Worm (Caenorhabditis elegans) whole organism, young adult: ENCODE results near the gene skr-5.
A peak's percentile ranks its signal among the peaks of the same experiment; 100 is the strongest.

Experiments
- B0261.1 ChIP-seq: sonication (generic microtip); optimal IDR thresholded peaks from 2 replicates; lab custom pipeline; 2016; ENCODE audit warnings: mild to moderate bottlenecking, missing genetic modification characterization, moderate library complexity, missing compliant biosample characterization
- D2030.7 ChIP-seq: fragments of 200-800 bp; sonication (Bioruptor generic); IDR thresholded peaks from 2 replicates; pipeline ENCODE4 v1.3.6; 2022; ENCODE audit warnings: missing genetic modification reagents, missing genetic modification characterization, missing compliant biosample characterization
- F22D6.2 ChIP-seq: sonication (generic microtip); optimal IDR thresholded peaks from 2 replicates; lab custom pipeline; 2016; ENCODE audit warnings: mild to moderate bottlenecking, missing genetic modification characterization, missing compliant biosample characterization
- F52B5.7 ChIP-seq: sonication (generic microtip); optimal IDR thresholded peaks from 2 replicates; lab custom pipeline; 2016; ENCODE audit warnings: mild to moderate bottlenecking, missing genetic modification characterization, missing compliant biosample characterization
- K12H6.12 ChIP-seq: fragments of 200-800 bp; sonication (Bioruptor generic); optimal IDR thresholded peaks from 2 replicates; lab custom pipeline; 2018; ENCODE audit warnings: mild to moderate bottlenecking, missing genetic modification characterization, missing compliant biosample characterization
- T07F8.4 ChIP-seq: sonication (generic microtip); optimal IDR thresholded peaks from 2 replicates; lab custom pipeline; 2016; ENCODE audit warnings: mild to moderate bottlenecking, missing genetic modification characterization, moderate library complexity, missing compliant biosample characterization
- T26A5.8 ChIP-seq: sonication (generic microtip); optimal IDR thresholded peaks from 2 replicates; lab custom pipeline; 2016; ENCODE audit warnings: missing genetic modification characterization, missing compliant biosample characterization
- Y67H2A.10 ChIP-seq: fragments of 200-800 bp; sonication (Bioruptor generic); conservative IDR thresholded peaks from 2 replicates; pipeline ENCODE4 v1.3.6; 2022; ENCODE audit warnings: missing genetic modification reagents, missing genetic modification characterization, missing compliant biosample characterization
- akir-1 ChIP-seq: fragments of 200-800 bp; sonication (Bioruptor generic); optimal IDR thresholded peaks from 2 replicates; lab custom pipeline; 2018; ENCODE audit warnings: mild to moderate bottlenecking, missing genetic modification characterization, moderate library complexity, missing compliant biosample characterization
- atf-7 ChIP-seq: sonication (generic microtip); optimal IDR thresholded peaks from 2 replicates; lab custom pipeline; 2017; ENCODE audit warnings: mild to moderate bottlenecking, missing genetic modification characterization, missing compliant biosample characterization
- attf-3 ChIP-seq: fragments of 200-800 bp; sonication (Bioruptor generic); conservative IDR thresholded peaks from 2 replicates; pipeline ENCODE4 v1.3.6; 2022; ENCODE audit warnings: missing genetic modification reagents, missing genetic modification characterization, missing compliant biosample characterization
- attf-5 ChIP-seq: fragments of 200-800 bp; sonication (Bioruptor generic); optimal IDR thresholded peaks from 2 replicates; lab custom pipeline; 2018; ENCODE audit warnings: mild to moderate bottlenecking, missing genetic modification characterization, missing compliant biosample characterization
- attf-6 ChIP-seq: fragments of 200-800 bp; sonication (Bioruptor generic); IDR thresholded peaks from 2 replicates; pipeline ENCODE4 v1.3.6; 2022; ENCODE audit warnings: missing genetic modification reagents, missing genetic modification characterization, missing compliant biosample characterization
- bed-1 ChIP-seq: fragments of 200-800 bp; sonication (Bioruptor generic); IDR thresholded peaks from 2 replicates; pipeline ENCODE4 v1.3.6; 2022; ENCODE audit warnings: missing genetic modification reagents, missing genetic modification characterization, missing compliant biosample characterization
- ccch-3 ChIP-seq: fragments of 200-800 bp; sonication (Bioruptor generic); optimal IDR thresholded peaks from 2 replicates; lab custom pipeline; 2018; ENCODE audit warnings: mild to moderate bottlenecking, missing genetic modification characterization, missing compliant biosample characterization
- ceh-100 ChIP-seq: fragments of 200-800 bp; sonication (Bioruptor generic); IDR thresholded peaks from 2 replicates; pipeline ENCODE4 v1.3.6; 2022; ENCODE audit warnings: missing genetic modification reagents, missing genetic modification characterization, missing compliant biosample characterization
- ceh-79 ChIP-seq: sonication (generic microtip); optimal IDR thresholded peaks from 2 replicates; lab custom pipeline; 2017; ENCODE audit warnings: mild to moderate bottlenecking, missing genetic modification characterization, missing compliant biosample characterization
- die-1 ChIP-seq: sonication (generic microtip); optimal IDR thresholded peaks from 2 replicates; lab custom pipeline; 2016; ENCODE audit warnings: missing genotype, mild to moderate bottlenecking, missing genetic modification characterization, missing compliant biosample characterization
- efl-1 ChIP-seq: fragments of 150-350 bp; optimal IDR thresholded peaks from 2 replicates; lab custom pipeline; 2014; ENCODE audit warnings: missing biosample characterization, missing genetic modification reagents, missing genetic modification characterization
- egrh-3 ChIP-seq: fragments of 200-800 bp; sonication (Bioruptor generic); IDR thresholded peaks from 2 replicates; pipeline ENCODE4 v1.3.6; 2022; ENCODE audit warnings: missing genetic modification reagents, missing genetic modification characterization, missing compliant biosample characterization
- gei-17 ChIP-seq: fragments of 200-800 bp; sonication (Bioruptor generic); optimal IDR thresholded peaks from 2 replicates; lab custom pipeline; 2018; ENCODE audit warnings: mild to moderate bottlenecking, missing genetic modification characterization, missing compliant biosample characterization
- hrde-1 ChIP-seq: sonication (generic microtip); optimal IDR thresholded peaks from 2 replicates; lab custom pipeline; 2016; ENCODE audit warnings: missing genetic modification characterization, mild to moderate bottlenecking, missing compliant biosample characterization, moderate library complexity, missing genotype, missing genetic modification reagents, borderline replicate concordance
- lag-1 ChIP-seq: fragments of 200-800 bp; sonication (Bioruptor generic); IDR thresholded peaks from 2 replicates; pipeline ENCODE4 v1.3.6; 2022; ENCODE audit warnings: missing genetic modification reagents, missing genetic modification characterization, missing compliant biosample characterization
- lsy-27 ChIP-seq: sonication (generic microtip); optimal IDR thresholded peaks from 2 replicates; lab custom pipeline; 2017; ENCODE audit warnings: missing genetic modification characterization, mild to moderate bottlenecking, missing compliant biosample characterization, antibody characterized with exemption, missing genotype, borderline replicate concordance; ENCODE audit not compliant: insufficient read depth
- madf-6 ChIP-seq: fragments of 200-800 bp; sonication (Bioruptor generic); IDR thresholded peaks from 2 replicates; pipeline ENCODE4 v1.3.6; 2022; ENCODE audit warnings: missing genetic modification reagents, missing genetic modification characterization, missing compliant biosample characterization
- madf-8 ChIP-seq: fragments of 200-800 bp; sonication (Bioruptor generic); conservative IDR thresholded peaks from 2 replicates; pipeline ENCODE4 v1.3.6; 2022; ENCODE audit warnings: missing genetic modification reagents, missing genetic modification characterization, missing compliant biosample characterization
- nfya-1 ChIP-seq: sonication (generic microtip); optimal IDR thresholded peaks from 2 replicates; lab custom pipeline; 2017; ENCODE audit warnings: antibody characterized with exemption, missing compliant biosample characterization, missing genetic modification characterization, borderline replicate concordance; ENCODE audit not compliant: insufficient read depth
- nhr-80 ChIP-seq: sonication (generic microtip); optimal IDR thresholded peaks from 2 replicates; lab custom pipeline; 2016; ENCODE audit warnings: missing genetic modification characterization, missing compliant biosample characterization
- rcor-1 ChIP-seq: fragments of 200-800 bp; sonication (Bioruptor generic); IDR thresholded peaks from 2 replicates; pipeline ENCODE4 v1.3.6; 2022; ENCODE audit warnings: missing genetic modification reagents, missing genetic modification characterization, missing compliant biosample characterization
- rpc-1 ChIP-seq, 2 experiments: fragments of 150-350 bp in 1 of 2; sonication (generic microtip) in 1 of 2; optimal IDR thresholded peaks; 2 replicates each; lab custom pipeline; 2014 to 2018; ENCODE audit warnings: missing biosample characterization in 1 of 2, missing genetic modification characterization in 1 of 2, missing genetic modification reagents in 1 of 2, missing genotype in 1 of 2
- snpc-1.1 ChIP-seq: sonication (generic microtip); optimal IDR thresholded peaks from 2 replicates; lab custom pipeline; 2017; ENCODE audit warnings: missing genetic modification characterization, mild to moderate bottlenecking, missing compliant biosample characterization, antibody characterized with exemption, moderate library complexity, missing genotype, missing genetic modification reagents; ENCODE audit not compliant: insufficient read depth
- snpc-4 ChIP-seq, 5 experiments: fragments of 150-350 bp in 1 of 5; sonication (generic microtip) in 4 of 5; optimal IDR thresholded peaks; 2 replicates each; lab custom pipeline; 2014 to 2018; ENCODE audit warnings: missing genetic modification characterization in 5 of 5, missing biosample characterization in 3 of 5, antibody characterized with exemption in 2 of 5, mild to moderate bottlenecking in 2 of 5, missing compliant biosample characterization in 2 of 5, missing genotype in 2 of 5, moderate library complexity in 2 of 5, missing genetic modification reagents in 1 of 5
- sptf-2 ChIP-seq: fragments of 200-800 bp; sonication (Bioruptor generic); optimal IDR thresholded peaks from 2 replicates; lab custom pipeline; 2018; ENCODE audit warnings: mild to moderate bottlenecking, missing genetic modification characterization, missing compliant biosample characterization
- tbx-9 ChIP-seq: sonication (generic microtip); optimal IDR thresholded peaks from 2 replicates; lab custom pipeline; 2016; ENCODE audit warnings: borderline replicate concordance, missing genetic modification characterization, inconsistent platforms, missing compliant biosample characterization
- unc-62 ChIP-seq: fragments of 150-350 bp; optimal IDR thresholded peaks from 2 replicates; lab custom pipeline; 2014; ENCODE audit warnings: missing biosample characterization, missing genetic modification reagents, missing genetic modification characterization
- zfh-2 ChIP-seq: fragments of 200-800 bp; sonication (Bioruptor generic); conservative IDR thresholded peaks from 2 replicates; pipeline ENCODE4 v1.3.6; 2022; ENCODE audit warnings: missing genetic modification reagents, missing genetic modification characterization, missing compliant biosample characterization
- ztf-18 ChIP-seq: sonication (generic microtip); optimal IDR thresholded peaks from 2 replicates; lab custom pipeline; 2016; ENCODE audit warnings: missing genotype, mild to moderate bottlenecking, missing genetic modification characterization, missing compliant biosample characterization
- ztf-26 ChIP-seq: sonication (generic microtip); optimal IDR thresholded peaks from 2 replicates; lab custom pipeline; 2017; ENCODE audit warnings: missing genetic modification characterization, missing compliant biosample characterization
- ztf-3 ChIP-seq: fragments of 200-800 bp; sonication (Bioruptor generic); optimal IDR thresholded peaks from 2 replicates; lab custom pipeline; 2018; ENCODE audit warnings: mild to moderate bottlenecking, missing genetic modification characterization, missing compliant biosample characterization

Gene skr-5

DNA sequence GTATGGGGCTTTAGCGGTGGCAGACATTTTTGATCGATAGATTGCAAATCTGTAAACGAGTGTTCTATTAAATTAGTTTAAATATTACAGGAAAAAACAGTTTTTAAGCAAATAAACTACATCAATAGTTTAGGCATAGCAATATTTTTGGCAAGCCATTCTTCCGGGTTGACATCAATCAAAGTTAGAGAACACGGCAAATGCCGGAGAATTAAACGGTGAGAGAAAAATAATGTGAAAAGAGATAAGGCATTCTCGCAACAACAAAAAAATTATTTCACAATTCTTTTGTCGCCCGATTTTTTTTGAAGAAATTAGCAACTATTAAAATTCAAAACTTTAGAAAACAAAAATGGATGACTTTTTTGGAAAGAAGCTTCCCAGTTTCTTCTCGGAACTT, 2.8 kb upstream of the skr-5 start, which contains the start of the genes fbxa-188 and fbxa-189:
Gene fbxa-188 (minus strand): TSS at position 51 of the 400 bp plus-strand sequence.
Gene fbxa-189 (plus strand): TSS at position 339 of the 400 bp plus-strand sequence.
- TF ChIP-seq B0261.1 (tag; lab: Kevin White, UChicago), result no peak
- TF ChIP-seq Y67H2A.10, result no peak
- no peak for TF ChIP-seq die-1 (tag; lab: Kevin White, UChicago)
- no peak for TF ChIP-seq rcor-1
- no peak for TF ChIP-seq attf-6 (GFP tag; lab: Robert Waterston, UW)
- peak; percentile 24 for TF ChIP-seq nhr-80 (tag; lab: Kevin White, UChicago)
- no peak for TF ChIP-seq lsy-27 (tag; lab: Kevin White, UChicago)
- TF ChIP-seq, all 124 proteins: peak for 1

DNA sequence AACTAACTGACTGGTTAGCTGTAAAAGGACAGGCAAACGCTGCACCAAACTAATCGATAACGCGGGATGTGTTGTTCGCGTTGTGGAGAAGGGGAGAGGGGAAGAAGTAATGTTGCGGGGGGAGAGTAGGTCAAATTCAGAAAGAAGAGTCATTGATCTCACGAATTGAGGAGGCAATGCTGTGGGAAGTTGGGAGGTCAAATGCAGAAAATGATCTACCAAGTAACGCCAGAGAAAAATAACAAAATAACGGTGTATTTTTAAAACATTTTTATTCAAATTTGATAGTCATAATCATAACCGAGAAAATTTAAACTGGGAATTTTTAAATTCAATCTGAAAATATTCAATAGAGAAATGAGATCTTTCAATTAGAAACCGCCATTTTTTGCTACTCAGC, 2.4 kb downstream of the skr-5 start, which contains the start of gene lsy-27:
Gene lsy-27 (minus strand): TSS at position 101 of the 400 bp plus-strand sequence.
- TF ChIP-seq lag-1 (GFP tag; lab: Robert Waterston, UW) (no peak), madf-6 (peak; percentile 45; the same call in 1 of the 2 replicates), efl-1 (GFP tag; lab: Kevin White, UChicago) (peak; percentile 14), ccch-3 (GFP tag; lab: Kevin White, UChicago) (no peak), sptf-2 (GFP tag; lab: Kevin White, UChicago) (no peak)

DNA sequence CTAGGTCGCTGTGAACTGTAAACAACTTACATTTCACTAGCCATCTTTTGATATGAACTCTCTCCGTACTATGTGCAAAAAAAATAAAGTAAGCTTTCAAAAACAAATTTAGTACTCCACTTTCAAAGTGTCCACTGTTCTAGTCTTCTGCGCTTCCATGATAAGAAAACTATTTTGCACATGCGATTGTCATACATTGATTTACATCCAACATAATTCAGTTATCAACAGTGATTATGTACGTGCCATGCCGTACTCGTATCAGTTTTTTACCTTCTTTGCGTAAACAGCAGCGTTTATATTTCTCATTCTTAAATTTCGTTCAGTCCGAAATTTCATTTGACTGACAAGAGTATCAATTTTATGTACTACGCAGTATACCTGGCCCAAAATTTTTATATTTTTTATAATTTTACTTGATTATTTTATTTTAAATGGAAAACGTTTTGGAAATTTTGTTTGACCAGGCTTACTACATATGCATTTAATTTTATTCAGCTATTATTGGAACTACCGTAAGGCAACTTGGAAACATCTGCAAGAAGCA, 5.2 kb downstream of the skr-5 start, which contains the start of the genes fbxa-134 and F47H4.2:
Gene fbxa-134 (minus strand): TSS at position 44 of the 547 bp plus-strand sequence.
Gene F47H4.2 (plus strand): TSS at position 497 of the 547 bp plus-strand sequence.
- TF ChIP-seq T07F8.4 (tag; lab: Kevin White, UChicago) (no peak), attf-5 (peak; percentile 11), F52B5.7 (tag; lab: Kevin White, UChicago) (no peak), snpc-4 (GFP tag; optimal IDR thresholded peaks at IDR 0.05; lab: Kevin White, UChicago) (no peak), snpc-4 (tag; optimal IDR thresholded peaks at IDR 0.05; lab: Kevin White, UChicago) (peak in 1 of 4 experiments; percentile 53), atf-7 (tag; lab: Kevin White, UChicago) (no peak), T26A5.8 (tag; lab: Kevin White, UChicago) (no peak), bed-1 (no peak), gei-17 (GFP tag; lab: Kevin White, UChicago) (no peak), ztf-26 (tag; lab: Kevin White, UChicago) (no peak), tbx-9 (tag; lab: Kevin White, UChicago) (no peak), rpc-1 (optimal IDR thresholded peaks at IDR 0.05; lab: Kevin White, UChicago) (no peak), rpc-1 (tag; optimal IDR thresholded peaks at IDR 0.05; lab: Kevin White, UChicago) (no peak), attf-3 (no peak), nhr-80 (tag; lab: Kevin White, UChicago) (peak; percentile 69)

DNA sequence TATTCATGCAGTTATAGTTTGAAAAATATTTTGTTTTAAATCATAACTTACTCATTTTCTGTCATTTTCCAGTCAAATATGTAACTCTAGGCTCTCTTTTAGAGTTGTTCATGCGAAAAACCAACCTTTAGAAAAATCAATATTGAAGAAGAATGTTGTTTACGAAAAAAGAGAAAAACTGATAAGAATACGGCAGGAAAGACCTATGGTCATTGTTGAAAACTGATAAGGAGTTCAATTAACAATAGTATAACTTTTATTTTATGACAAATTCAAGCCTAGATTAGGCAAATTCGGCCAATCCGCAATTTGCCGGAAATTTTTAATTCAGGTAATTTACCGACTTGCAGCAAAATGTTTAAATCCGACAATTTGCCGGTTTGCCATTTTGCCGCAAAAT, 28.9 kb downstream of the skr-5 start, which contains the start of gene Y20C6A.1:
Gene Y20C6A.1 (minus strand): TSS at position 107 of the 400 bp plus-strand sequence.
- TF ChIP-seq snpc-1.1 (tag; lab: Kevin White, UChicago), result no peak
- no peak for TF ChIP-seq akir-1 (GFP tag; lab: Kevin White, UChicago)
- TF ChIP-seq madf-8 (GFP tag; lab: Robert Waterston, UW), result no peak
- no peak for TF ChIP-seq snpc-4 (GFP tag; optimal IDR thresholded peaks at IDR 0.05; lab: Kevin White, UChicago)
- TF ChIP-seq snpc-4 (tag; optimal IDR thresholded peaks at IDR 0.05; lab: Kevin White, UChicago), result peak in 1 of 4 experiments; percentile 44

DNA sequence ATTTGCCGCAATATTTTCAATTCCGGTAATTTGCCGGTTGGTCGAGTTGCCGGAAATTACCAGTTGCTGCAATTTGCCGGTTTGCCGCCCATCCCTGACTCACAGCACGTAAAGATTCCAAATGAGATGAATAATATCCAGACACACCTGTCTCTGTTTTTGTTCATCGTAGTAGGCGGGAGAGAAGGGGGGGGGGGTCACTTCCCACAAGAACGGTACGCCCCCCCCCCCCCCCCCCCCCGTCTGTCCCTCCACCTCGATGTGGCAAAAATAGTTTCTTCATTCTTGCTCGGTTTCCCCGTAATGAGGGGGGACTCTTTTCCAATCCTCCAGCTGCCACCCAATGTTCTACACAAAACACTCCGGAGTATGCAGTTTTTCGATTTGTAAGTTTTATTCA, 29.4 kb downstream of the skr-5 start, which contains the start of gene fbxb-7:
Gene fbxb-7 (plus strand): TSS at position 267 of the 400 bp plus-strand sequence.
- no peak for TF ChIP-seq ceh-100 (GFP tag; lab: Robert Waterston, UW)
- TF ChIP-seq ceh-79 (tag; lab: Kevin White, UChicago), result no peak
- TF ChIP-seq nfya-1 (tag; lab: Kevin White, UChicago), result no peak
- TF ChIP-seq zfh-2 (GFP tag; lab: Robert Waterston, UW), result peak; percentile 83
- TF ChIP-seq K12H6.12 (tag; lab: Kevin White, UChicago), result no peak
- TF ChIP-seq Y67H2A.10, result no peak
- TF ChIP-seq T26A5.8 (tag; lab: Kevin White, UChicago), result no peak
- TF ChIP-seq hrde-1 (tag; lab: Kevin White, UChicago), result no peak
- no peak for TF ChIP-seq F22D6.2 (tag; lab: Kevin White, UChicago)
- peak; percentile 98 for TF ChIP-seq egrh-3 (GFP tag; lab: Robert Waterston, UW)
- TF ChIP-seq ztf-3 (GFP tag; lab: Kevin White, UChicago), result no peak
- no peak for TF ChIP-seq D2030.7 (GFP tag; lab: Robert Waterston, UW)
- no peak for TF ChIP-seq unc-62
- TF ChIP-seq ztf-18 (tag; lab: Kevin White, UChicago), result no peak
